3 worm cellular contexts compared by ENCODE assay signal in the genomic region with DNA sequence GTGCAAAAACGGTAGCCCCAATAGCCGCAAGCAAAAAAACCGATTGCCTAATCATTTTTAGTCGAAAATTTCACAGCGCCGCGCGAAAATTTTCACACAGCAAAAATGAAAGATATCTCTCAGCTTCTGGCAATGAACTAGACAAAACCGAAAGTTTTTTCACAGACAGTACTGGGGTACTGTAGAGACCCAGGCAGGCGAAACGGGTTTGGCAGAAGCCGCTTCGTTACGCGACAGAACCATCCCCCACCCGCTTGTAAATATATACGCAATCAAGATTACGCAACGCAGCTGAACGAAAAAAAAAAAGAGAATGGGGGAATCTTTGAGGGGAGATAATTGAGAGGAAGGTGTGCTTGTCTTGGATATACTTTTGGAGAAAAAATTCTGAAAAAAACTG.
TF ChIP-seq lines count a peak whose summit lies in the region.

A gene (minus strand): TSS at position 167 of the 400 bp plus-strand sequence.

TF ChIP-seq in whole organism, L1 larva, 84 proteins besides CTCF, POLR2A, EP300 and RAD21:
- TF ChIP-seq blmp-1 (tag; optimal IDR thresholded peaks at IDR 0.05; lab: Kevin White, UChicago) (peak; percentile 71), C34B4.2 (tag; optimal IDR thresholded peaks at IDR 0.05; lab: Kevin White, UChicago) (no peak)

TF ChIP-seq in whole organism, L3 larva, 47 proteins besides CTCF, POLR2A, EP300 and RAD21:
- TF ChIP-seq nhr-25 (tag; optimal IDR thresholded peaks at IDR 0.05; lab: Kevin White, UChicago) = peak; percentile 55
- no peak for TF ChIP-seq snpc-4 (tag; optimal IDR thresholded peaks at IDR 0.05; lab: Kevin White, UChicago)

TF ChIP-seq in whole organism, mixed stage, embryonic, 35 proteins besides CTCF, POLR2A, EP300 and RAD21:
- TF ChIP-seq nhr-76 (tag; optimal IDR thresholded peaks at IDR 0.05; lab: Kevin White, UChicago) (no peak), nhr-12 (tag; optimal IDR thresholded peaks at IDR 0.05; lab: Kevin White, UChicago) (no peak), mab-5 (tag; optimal IDR thresholded peaks at IDR 0.05; lab: Kevin White, UChicago) (no peak), nhr-2 (tag; optimal IDR thresholded peaks at IDR 0.05; lab: Kevin White, UChicago) (no peak), lin-32 (GFP tag; optimal IDR thresholded peaks at IDR 0.05; lab: Kevin White, UChicago) (no peak), nhr-28 (tag; optimal IDR thresholded peaks at IDR 0.05; lab: Kevin White, UChicago) (no peak), zip-8 (tag; optimal IDR thresholded peaks at IDR 0.05; lab: Kevin White, UChicago) (peak; percentile 31), ces-1 (GFP tag; optimal IDR thresholded peaks at IDR 0.05; lab: Kevin White, UChicago) (no peak), ceh-83 (GFP tag; optimal IDR thresholded peaks at IDR 0.05; lab: Kevin White, UChicago) (no peak)
